Worm (Caenorhabditis elegans) whole organism, L1 larva: Measurements from ENCODE around the gene F37C12.21.
A peak's percentile ranks its signal among the peaks of the same experiment; 100 is the strongest.

ENCODE experiments used
- C34B4.2 ChIP-seq: sonication (generic microtip); optimal IDR thresholded peaks from 2 replicates; lab custom pipeline; 2017; ENCODE audit warnings: mild to moderate bottlenecking, missing genetic modification characterization, missing compliant biosample characterization
- Y116A8C.19 ChIP-seq: sonication (generic microtip); optimal IDR thresholded peaks from 2 replicates; lab custom pipeline; 2016; ENCODE audit warnings: missing compliant biosample characterization, missing genetic modification characterization, borderline replicate concordance
- aha-1 ChIP-seq: fragments of 150-350 bp; optimal IDR thresholded peaks from 2 replicates; lab custom pipeline; 2014; ENCODE audit warnings: missing biosample characterization, missing genetic modification characterization
- aly-2 ChIP-seq: fragments of 150-350 bp; optimal IDR thresholded peaks from 2 replicates; lab custom pipeline; 2014; ENCODE audit warnings: missing biosample characterization, missing genetic modification characterization
- blmp-1 ChIP-seq: fragments of 150-350 bp; optimal IDR thresholded peaks from 2 replicates; lab custom pipeline; 2014; ENCODE audit warnings: missing biosample characterization, missing genetic modification characterization
- ceh-63 ChIP-seq: fragments of 200-800 bp; sonication (Bioruptor generic); optimal IDR thresholded peaks from 2 replicates; lab custom pipeline; 2018; ENCODE audit warnings: mild to moderate bottlenecking, missing genetic modification characterization, missing compliant biosample characterization
- ceh-8 ChIP-seq: fragments of 200-800 bp; sonication (Bioruptor generic); optimal IDR thresholded peaks from 2 replicates; lab custom pipeline; 2018; ENCODE audit warnings: mild to moderate bottlenecking, missing genetic modification characterization, moderate library complexity, missing compliant biosample characterization
- ceh-82 ChIP-seq, 3 experiments: fragments of 150-350 bp in 1 of 3; sonication (generic microtip) in 2 of 3; optimal IDR thresholded peaks; 2 replicates each; lab custom pipeline; 2014 to 2017; ENCODE audit warnings: missing biosample characterization in 3 of 3, missing genetic modification characterization in 3 of 3
- ceh-90 ChIP-seq: sonication (generic microtip); optimal IDR thresholded peaks from 2 replicates; lab custom pipeline; 2016; ENCODE audit warnings: missing genetic modification characterization, missing compliant biosample characterization
- dsc-1 ChIP-seq: sonication (generic microtip); optimal IDR thresholded peaks from 2 replicates; lab custom pipeline; 2016; ENCODE audit warnings: mild to moderate bottlenecking, missing genetic modification characterization, missing compliant biosample characterization
- efl-1 ChIP-seq, 4 experiments: fragments of 150-350 bp; optimal IDR thresholded peaks in 3 of 4; peaks in 1 of 4; 1 replicate in 1 of 4; 2 replicates in 3 of 4; lab custom pipeline; 2014; ENCODE audit warnings: missing biosample characterization in 2 of 4, missing genetic modification characterization in 2 of 4, missing genetic modification reagents in 2 of 4
- efl-3 ChIP-seq: fragments of 200-800 bp; sonication (Bioruptor generic); optimal IDR thresholded peaks from 2 replicates; lab custom pipeline; 2018; ENCODE audit warnings: mild to moderate bottlenecking, missing genetic modification characterization, missing compliant biosample characterization
- egl-13 ChIP-seq: sonication (generic microtip); optimal IDR thresholded peaks from 2 replicates; lab custom pipeline; 2016; ENCODE audit warnings: missing genotype, missing genetic modification reagents, missing genetic modification characterization, missing compliant biosample characterization
- elt-3 ChIP-seq, 6 experiments: fragments of 150-350 bp in 1 of 6; sonication (generic microtip); optimal IDR thresholded peaks; 2 replicates each; lab custom pipeline; 2017 to 2018; ENCODE audit warnings: missing biosample characterization in 6 of 6, missing genetic modification characterization in 6 of 6, inconsistent platforms in 1 of 6
- fkh-10 ChIP-seq: sonication (generic microtip); optimal IDR thresholded peaks from 2 replicates; lab custom pipeline; 2017; ENCODE audit warnings: missing biosample characterization, missing genetic modification reagents, missing genetic modification characterization
- fkh-8 ChIP-seq: sonication (generic microtip); optimal IDR thresholded peaks from 2 replicates; lab custom pipeline; 2016; ENCODE audit warnings: mild to moderate bottlenecking, missing genetic modification characterization, missing compliant biosample characterization
- fos-1 ChIP-seq: fragments of 150-350 bp; optimal IDR thresholded peaks from 2 replicates; lab custom pipeline; 2014; ENCODE audit warnings: missing biosample characterization, missing genetic modification characterization
- grh-1 ChIP-seq: fragments of 200-800 bp; sonication (Bioruptor generic); IDR thresholded peaks from 2 replicates; pipeline ENCODE4 v1.3.6; 2022; ENCODE audit warnings: missing genetic modification reagents, missing genetic modification characterization, missing compliant biosample characterization
- hlh-4 ChIP-seq: sonication (generic microtip); optimal IDR thresholded peaks from 2 replicates; lab custom pipeline; 2016; ENCODE audit warnings: mild to moderate bottlenecking, missing genetic modification characterization, missing compliant biosample characterization
- hpl-2 ChIP-seq: fragments of 150-350 bp; optimal IDR thresholded peaks from 2 replicates; lab custom pipeline; 2014; ENCODE audit warnings: missing biosample characterization, missing genetic modification reagents, missing genetic modification characterization
- irx-1 ChIP-seq: sonication (generic microtip); optimal IDR thresholded peaks from 2 replicates; lab custom pipeline; 2016; ENCODE audit warnings: missing genetic modification characterization, missing compliant biosample characterization
- isw-1 ChIP-seq: fragments of 200-800 bp; sonication (Bioruptor generic); IDR thresholded peaks from 2 replicates; pipeline ENCODE4 v1.3.6; 2022; ENCODE audit warnings: missing genetic modification characterization, missing compliant biosample characterization
- lin-15B ChIP-seq: fragments of 150-350 bp; sonication (generic microtip); optimal IDR thresholded peaks from 3 replicates; lab custom pipeline; 2014; ENCODE audit warnings: missing biosample characterization, missing genetic modification characterization
- lin-35 ChIP-seq, 2 experiments: fragments of 150-350 bp; optimal IDR thresholded peaks; 2 replicates each; lab custom pipeline; 2014; ENCODE audit warnings: missing biosample characterization in 2 of 2, missing genetic modification characterization in 2 of 2, missing genetic modification reagents in 2 of 2
- lin-39 ChIP-seq: fragments of 150-350 bp; optimal IDR thresholded peaks from 2 replicates; lab custom pipeline; 2014; ENCODE audit warnings: missing biosample characterization, missing genetic modification reagents, missing genetic modification characterization
- lsy-2 ChIP-seq, 2 experiments: fragments of 150-350 bp; optimal IDR thresholded peaks; 2 replicates each; lab custom pipeline; 2014; ENCODE audit warnings: missing biosample characterization in 2 of 2, missing genetic modification characterization in 2 of 2
- mdl-1 ChIP-seq, 2 experiments: fragments of 150-350 bp; optimal IDR thresholded peaks; 2 replicates each; lab custom pipeline; 2014 to 2017; ENCODE audit warnings: missing biosample characterization in 2 of 2, missing genetic modification characterization in 2 of 2, inconsistent platforms in 1 of 2
- nhr-11 ChIP-seq: fragments of 150-350 bp; optimal IDR thresholded peaks from 2 replicates; lab custom pipeline; 2014; ENCODE audit warnings: missing biosample characterization, missing genetic modification characterization
- nhr-12 ChIP-seq: sonication (generic microtip); optimal IDR thresholded peaks from 2 replicates; lab custom pipeline; 2017; ENCODE audit warnings: missing biosample characterization, missing genetic modification characterization
- nhr-19 ChIP-seq: fragments of 200-800 bp; sonication (Bioruptor generic); conservative IDR thresholded peaks from 2 replicates; pipeline ENCODE4 v1.3.6; 2022; ENCODE audit warnings: missing genetic modification characterization, missing compliant biosample characterization
- nhr-20 ChIP-seq: sonication (generic microtip); optimal IDR thresholded peaks from 2 replicates; lab custom pipeline; 2016; ENCODE audit warnings: mild to moderate bottlenecking, missing genetic modification characterization, missing compliant biosample characterization
- nhr-237 ChIP-seq: fragments of 150-350 bp; optimal IDR thresholded peaks from 2 replicates; lab custom pipeline; 2014; ENCODE audit warnings: missing biosample characterization, missing genetic modification characterization
- nhr-28 ChIP-seq: fragments of 150-350 bp; optimal IDR thresholded peaks from 2 replicates; lab custom pipeline; 2014; ENCODE audit warnings: missing biosample characterization, missing genetic modification characterization
- nhr-47 ChIP-seq: sonication (generic microtip); optimal IDR thresholded peaks from 2 replicates; lab custom pipeline; 2016; ENCODE audit warnings: mild to moderate bottlenecking, missing genetic modification characterization, moderate library complexity, missing compliant biosample characterization
- nhr-71 ChIP-seq: sonication (generic microtip); optimal IDR thresholded peaks from 2 replicates; lab custom pipeline; 2016; ENCODE audit warnings: mild to moderate bottlenecking, missing genetic modification characterization, moderate library complexity, missing compliant biosample characterization
- nhr-84 ChIP-seq: sonication (generic microtip); optimal IDR thresholded peaks from 2 replicates; lab custom pipeline; 2017; ENCODE audit warnings: missing biosample characterization, missing genetic modification characterization
- nhr-85 ChIP-seq: sonication (generic microtip); peaks from one replicate; lab custom pipeline; 2016; ENCODE audit warnings: missing genetic modification characterization, inconsistent platforms, missing compliant biosample characterization
- nhr-90 ChIP-seq: sonication (generic microtip); optimal IDR thresholded peaks from 2 replicates; lab custom pipeline; 2016; ENCODE audit warnings: mild to moderate bottlenecking, missing genetic modification characterization, missing compliant biosample characterization; ENCODE audit not compliant: poor library complexity
- pag-3 ChIP-seq: sonication (generic microtip); optimal IDR thresholded peaks from 2 replicates; lab custom pipeline; 2017; ENCODE audit warnings: missing genetic modification characterization, mild to moderate bottlenecking, missing compliant biosample characterization, antibody characterized with exemption, borderline replicate concordance; ENCODE audit not compliant: insufficient read depth
- pax-3 ChIP-seq: fragments of 200-800 bp; sonication (Bioruptor generic); optimal IDR thresholded peaks from 2 replicates; lab custom pipeline; 2018; ENCODE audit warnings: mild to moderate bottlenecking, missing genetic modification characterization, moderate library complexity, missing compliant biosample characterization
- pqm-1 ChIP-seq: sonication (generic microtip); optimal IDR thresholded peaks from 3 replicates; lab custom pipeline; 2017; ENCODE audit warnings: missing biosample characterization, missing genetic modification characterization
- rnt-1 ChIP-seq: sonication (generic microtip); optimal IDR thresholded peaks from 2 replicates; lab custom pipeline; 2016; ENCODE audit warnings: mild to moderate bottlenecking, missing genetic modification characterization, moderate library complexity, missing compliant biosample characterization
- sox-4 ChIP-seq: sonication (generic microtip); optimal IDR thresholded peaks from 2 replicates; lab custom pipeline; 2016; ENCODE audit warnings: missing genetic modification characterization, missing compliant biosample characterization
- sup-37 ChIP-seq: fragments of 200-800 bp; sonication (Bioruptor generic); optimal IDR thresholded peaks from 2 replicates; lab custom pipeline; 2018; ENCODE audit warnings: mild to moderate bottlenecking, missing genetic modification characterization, missing compliant biosample characterization
- swsn-7 ChIP-seq: sonication (generic microtip); optimal IDR thresholded peaks from 2 replicates; lab custom pipeline; 2016; ENCODE audit warnings: missing genetic modification characterization, missing compliant biosample characterization
- tbx-2 ChIP-seq: sonication (generic microtip); optimal IDR thresholded peaks from 2 replicates; lab custom pipeline; 2016; ENCODE audit warnings: missing genetic modification characterization, missing compliant biosample characterization
- tlp-1 ChIP-seq: fragments of 150-350 bp; optimal IDR thresholded peaks from 2 replicates; lab custom pipeline; 2014; ENCODE audit warnings: missing biosample characterization, missing genetic modification characterization
- unc-98 ChIP-seq: fragments of 200-800 bp; sonication (Bioruptor generic); IDR thresholded peaks from 2 replicates; pipeline ENCODE4 v1.3.6; 2022; ENCODE audit warnings: missing genetic modification characterization, missing compliant biosample characterization
- vab-15 ChIP-seq: sonication (generic microtip); optimal IDR thresholded peaks from 2 replicates; lab custom pipeline; 2017; ENCODE audit warnings: missing genotype, mild to moderate bottlenecking, missing genetic modification characterization, missing compliant biosample characterization
- zag-1 ChIP-seq: fragments of 150-350 bp; optimal IDR thresholded peaks from 2 replicates; lab custom pipeline; 2014; ENCODE audit warnings: missing biosample characterization, missing genetic modification characterization
- ztf-11 ChIP-seq, 2 experiments: sonication (generic microtip); optimal IDR thresholded peaks; 2 replicates each; lab custom pipeline; 2016 to 2017; ENCODE audit warnings: missing genetic modification characterization in 2 of 2, missing biosample characterization in 1 of 2, missing compliant biosample characterization in 1 of 2
- ztf-4 ChIP-seq: fragments of 150-350 bp; optimal IDR thresholded peaks from 2 replicates; lab custom pipeline; 2014; ENCODE audit warnings: missing biosample characterization, missing genetic modification characterization

The F37C12.21 gene

ce11 chrIII:7189581-7190128 is 1.5 kb downstream of the F37C12.21 start, which contains the start of gene rps-21:
rps-21 (minus strand) TSS chrIII:7189631.
- TF ChIP-seq egl-13 (tag; lab: Kevin White, UChicago) (peak; percentile 22), dsc-1 (peak; percentile 74), zag-1 (tag; lab: Kevin White, UChicago) (no peak), unc-98 (GFP tag; lab: Robert Waterston, UW) (no peak), aha-1 (tag; lab: Kevin White, UChicago) (no peak), grh-1 (peak; percentile 63), sox-4 (tag; lab: Kevin White, UChicago) (peak; percentile 25), fkh-8 (tag; lab: Kevin White, UChicago) (peak; percentile 76), ceh-90 (no peak), lsy-2 (tag; optimal IDR thresholded peaks at IDR 0.05; lab: Kevin White, UChicago) (peak; percentile 92 to 94), tlp-1 (tag; lab: Kevin White, UChicago) (no peak), nhr-90 (peak; percentile 72), pax-3 (tag; lab: Kevin White, UChicago) (peak; percentile 60), irx-1 (tag; lab: Kevin White, UChicago) (peak; percentile 49), nhr-85 (tag; lab: Kevin White, UChicago) (peak; percentile 91), aly-2 (tag; lab: Kevin White, UChicago) (no peak), lin-15B (tag; lab: Kevin White, UChicago) (peak; percentile 83), lin-39 (tag; lab: Kevin White, UChicago) (no peak), nhr-20 (tag; lab: Kevin White, UChicago) (peak; percentile 88), isw-1 (GFP tag; lab: Robert Waterston, UW) (peak; percentile 85), lin-35 (GFP tag; optimal IDR thresholded peaks at IDR 0.05; lab: Kevin White, UChicago) (peak; percentile 84 to 92), pqm-1 (tag; lab: Kevin White, UChicago) (no peak), rnt-1 (tag; lab: Kevin White, UChicago) (peak; percentile 82), tbx-2 (tag; lab: Kevin White, UChicago) (peak; percentile 88), mdl-1 (tag; optimal IDR thresholded peaks at IDR 0.05; lab: Kevin White, UChicago) (peak in 1 of 2 experiments; percentile 48), nhr-12 (tag; lab: Kevin White, UChicago) (no peak), nhr-237 (peak; percentile 55), swsn-7 (tag; lab: Kevin White, UChicago) (peak; percentile 80), fkh-10 (GFP tag; lab: Kevin White, UChicago) (peak; percentile 12), efl-3 (GFP tag; lab: Kevin White, UChicago) (no peak), nhr-84 (tag; lab: Kevin White, UChicago) (no peak), C34B4.2 (tag; lab: Kevin White, UChicago) (no peak), nhr-47 (tag; lab: Kevin White, UChicago) (peak; percentile 84), ztf-4 (peak; percentile 29), blmp-1 (tag; lab: Kevin White, UChicago) (peak; percentile 70), vab-15 (tag; lab: Kevin White, UChicago) (peak; percentile 31), nhr-71 (peak; percentile 89), nhr-19 (GFP tag; lab: Robert Waterston, UW) (peak; percentile 87), ceh-8 (GFP tag; lab: Kevin White, UChicago) (no peak), hlh-4 (tag; lab: Kevin White, UChicago) (no peak), ztf-11 (tag; optimal IDR thresholded peaks at IDR 0.05; lab: Kevin White, UChicago) (peak in 1 of 2 experiments; percentile 59), ceh-82 (tag; optimal IDR thresholded peaks at IDR 0.05; lab: Kevin White, UChicago) (peak; percentile 59 to 94 (median 78)), Y116A8C.19 (tag; lab: Kevin White, UChicago) (no peak), hpl-2 (GFP tag; lab: Kevin White, UChicago) (peak; percentile 10), ceh-63 (no peak), fos-1 (tag; lab: Kevin White, UChicago) (peak; percentile 43), nhr-11 (peak; percentile 1), nhr-28 (tag; lab: Kevin White, UChicago) (no peak), sup-37 (GFP tag; lab: Kevin White, UChicago) (no peak), efl-1 (optimal IDR thresholded peaks at IDR 0.05; lab: Kevin White, UChicago) (peak; percentile 86 to 88), efl-1 (GFP tag; optimal IDR thresholded peaks at IDR 0.05 in 1 of 2; lab: Kevin White, UChicago) (peak; percentile 78 to 98), elt-3 (tag; optimal IDR thresholded peaks at IDR 0.05; lab: Kevin White, UChicago) (peak in 2 of 6 experiments; percentile 53 to 62), pag-3 (tag; lab: Kevin White, UChicago) (no peak)
